Fruit fly (Drosophila melanogaster) whole organism, embryonic: ENCODE results near the gene ClC-c.

ENCODE experiments used
- Atf6 ChIP-seq: fragments of 200-800 bp; sonication (Bioruptor generic); IDR thresholded peaks from 2 replicates; pipeline ENCODE4 v1.3.6; 2022; ENCODE audit warnings: missing biosample characterization, missing genetic modification characterization
- CG1024 ChIP-seq: fragments of 200-800 bp; sonication (Bioruptor generic); IDR thresholded peaks from 2 replicates; pipeline ENCODE4 v1.3.6; 2022; ENCODE audit warnings: missing biosample characterization, missing genetic modification characterization
- CG10462 ChIP-seq: fragments of 200-800 bp; sonication (Bioruptor generic); optimal IDR thresholded peaks from 2 replicates; lab custom pipeline; 2016; ENCODE audit warnings: missing biosample characterization, missing genetic modification characterization
- CG10543 ChIP-seq: fragments of 200-800 bp; sonication (Bioruptor generic); optimal IDR thresholded peaks from 3 replicates; lab custom pipeline; 2017; ENCODE audit warnings: missing biosample characterization, mild to moderate bottlenecking, missing genetic modification characterization, moderate library complexity
- CG14710 ChIP-seq: fragments of 200-800 bp; sonication (Bioruptor generic); optimal IDR thresholded peaks from 3 replicates; lab custom pipeline; 2019; ENCODE audit warnings: missing biosample characterization, mild to moderate bottlenecking, missing genetic modification characterization, moderate library complexity
- CG15601 ChIP-seq: fragments of 200-800 bp; sonication (Bioruptor generic); optimal IDR thresholded peaks from 3 replicates; lab custom pipeline; 2019; ENCODE audit warnings: missing biosample characterization, mild to moderate bottlenecking, missing genetic modification characterization, moderate library complexity
- CG17568 ChIP-seq: fragments of 200-800 bp; sonication (Bioruptor generic); optimal IDR thresholded peaks from 2 replicates; lab custom pipeline; 2018; ENCODE audit warnings: missing biosample characterization, mild to moderate bottlenecking, missing genetic modification characterization, moderate library complexity
- CG31365 ChIP-seq: fragments of 200-800 bp; sonication (Bioruptor generic); optimal IDR thresholded peaks from 2 replicates; lab custom pipeline; 2018; ENCODE audit warnings: missing biosample characterization, mild to moderate bottlenecking, missing genetic modification characterization
- CG3281 ChIP-seq: fragments of 200-800 bp; sonication (Bioruptor generic); optimal IDR thresholded peaks from 3 replicates; lab custom pipeline; 2017; ENCODE audit warnings: missing biosample characterization, mild to moderate bottlenecking, missing genetic modification characterization
- CG3407 ChIP-seq: fragments of 200-800 bp; sonication (Bioruptor generic); optimal IDR thresholded peaks from 2 replicates; lab custom pipeline; 2018; ENCODE audit warnings: missing biosample characterization, mild to moderate bottlenecking, missing genetic modification characterization
- CG34422 ChIP-seq: fragments of 200-800 bp; sonication (Bioruptor generic); IDR thresholded peaks from 3 replicates; pipeline ENCODE4 v1.3.6; 2022; ENCODE audit warnings: missing biosample characterization, missing genetic modification characterization
- CG3995 ChIP-seq: fragments of 200-800 bp; sonication (Bioruptor generic); optimal IDR thresholded peaks from 3 replicates; lab custom pipeline; 2016; ENCODE audit warnings: missing biosample characterization, missing genetic modification characterization
- CG4282 ChIP-seq: fragments of 200-800 bp; sonication (Bioruptor generic); optimal IDR thresholded peaks from 2 replicates; lab custom pipeline; 2016; ENCODE audit warnings: missing biosample characterization, missing genetic modification characterization
- CG43689 ChIP-seq: fragments of 200-800 bp; sonication (Bioruptor generic); IDR thresholded peaks from 2 replicates; pipeline ENCODE4 v1.3.6; 2022; ENCODE audit warnings: missing biosample characterization, missing genetic modification characterization
- CG4707 ChIP-seq: fragments of 200-800 bp; sonication (Bioruptor generic); optimal IDR thresholded peaks from 2 replicates; lab custom pipeline; 2018; ENCODE audit warnings: missing biosample characterization, mild to moderate bottlenecking, missing genetic modification characterization, moderate library complexity
- CG4820 ChIP-seq: fragments of 200-800 bp; sonication (Bioruptor generic); optimal IDR thresholded peaks from 3 replicates; lab custom pipeline; 2016; ENCODE audit warnings: missing biosample characterization, missing genetic modification characterization
- CG4854 ChIP-seq: fragments of 200-800 bp; sonication (Bioruptor generic); optimal IDR thresholded peaks from 2 replicates; lab custom pipeline; 2016; ENCODE audit warnings: missing biosample characterization, missing genetic modification characterization, inconsistent platforms
- CG8388 ChIP-seq: fragments of 200-800 bp; sonication (Bioruptor generic); optimal IDR thresholded peaks from 2 replicates; lab custom pipeline; 2019; ENCODE audit warnings: missing biosample characterization, mild to moderate bottlenecking, missing genetic modification characterization, moderate library complexity
- CHES-1-like ChIP-seq: fragments of 200-800 bp; sonication (Bioruptor generic); optimal IDR thresholded peaks from 2 replicates; lab custom pipeline; 2016; ENCODE audit warnings: missing biosample characterization, missing genetic modification characterization
- Dbx ChIP-seq: fragments of 200-800 bp; sonication (Bioruptor generic); IDR thresholded peaks from 3 replicates; pipeline ENCODE4 v1.3.6; 2022; ENCODE audit warnings: missing biosample characterization, missing genetic modification characterization
- Dll ChIP-seq: fragments of 200-800 bp; sonication (Bioruptor generic); IDR thresholded peaks from 4 replicates; pipeline ENCODE4 v1.3.6; 2022; ENCODE audit warnings: missing biosample characterization, missing genetic modification characterization; ENCODE audit not compliant: partially characterized antibody
- ERR ChIP-seq: fragments of 200-800 bp; sonication (Bioruptor generic); optimal IDR thresholded peaks from 2 replicates; lab custom pipeline; 2016; ENCODE audit warnings: missing biosample characterization, missing genetic modification characterization
- Elba2 ChIP-seq: fragments of 200-800 bp; sonication (Bioruptor generic); optimal IDR thresholded peaks from 3 replicates; lab custom pipeline; 2016; ENCODE audit warnings: missing biosample characterization, missing genetic modification characterization
- Ets65A ChIP-seq: fragments of 200-800 bp; sonication (Bioruptor generic); peaks from one replicate; lab custom pipeline; 2016; ENCODE audit warnings: missing biosample characterization, missing genetic modification characterization
- Gsc ChIP-seq: fragments of 200-800 bp; sonication (Bioruptor generic); IDR thresholded peaks from 2 replicates; pipeline ENCODE4 v1.3.6; 2022; ENCODE audit warnings: missing biosample characterization, missing genetic modification characterization
- HHEX ChIP-seq: fragments of 200-800 bp; sonication (Bioruptor generic); optimal IDR thresholded peaks from 3 replicates; lab custom pipeline; 2017; ENCODE audit warnings: missing biosample characterization, mild to moderate bottlenecking, missing genetic modification characterization, missing genetic modification reagents
- Hmr ChIP-seq: fragments of 200-800 bp; sonication (Bioruptor generic); optimal IDR thresholded peaks from 3 replicates; lab custom pipeline; 2017; ENCODE audit warnings: mild to moderate bottlenecking, missing biosample characterization, missing genetic modification reagents, missing genetic modification characterization
- Hr78 ChIP-seq, 2 experiments: fragments of 200-800 bp in 1 of 2; fragments of >200 bp in 1 of 2; sonication (Bioruptor generic) in 1 of 2; optimal IDR thresholded peaks; 2 replicates each; lab custom pipeline; 2017 to 2019; ENCODE audit warnings: missing biosample characterization in 2 of 2, missing genetic modification characterization in 2 of 2, mild to moderate bottlenecking in 1 of 2, moderate library complexity in 1 of 2
- Max ChIP-seq: fragments of 200-800 bp; sonication (Bioruptor generic); optimal IDR thresholded peaks from 2 replicates; lab custom pipeline; 2016; ENCODE audit warnings: missing biosample characterization, mild to moderate bottlenecking, missing genetic modification characterization
- NfI ChIP-seq: fragments of 200-800 bp; sonication (Bioruptor generic); optimal IDR thresholded peaks from 3 replicates; lab custom pipeline; 2018; ENCODE audit warnings: missing biosample characterization, mild to moderate bottlenecking, missing genetic modification characterization, moderate library complexity
- abd-A ChIP-seq: fragments of 200-800 bp; sonication (Bioruptor generic); optimal IDR thresholded peaks from 3 replicates; lab custom pipeline; 2019; ENCODE audit warnings: missing biosample characterization, mild to moderate bottlenecking, missing genetic modification characterization, moderate library complexity
- aop ChIP-seq: fragments of 200-800 bp; sonication (Bioruptor generic); IDR thresholded peaks from 2 replicates; pipeline ENCODE4 v1.3.6; 2022; ENCODE audit warnings: missing biosample characterization, missing genetic modification characterization
- dmrt99B ChIP-seq: fragments of 200-800 bp; sonication (Bioruptor generic); optimal IDR thresholded peaks from 2 replicates; lab custom pipeline; 2018; ENCODE audit warnings: missing biosample characterization, mild to moderate bottlenecking, missing genetic modification characterization, moderate library complexity
- gcm ChIP-seq: fragments of 200-800 bp; sonication (Bioruptor generic); optimal IDR thresholded peaks from 2 replicates; lab custom pipeline; 2019; ENCODE audit warnings: missing biosample characterization, mild to moderate bottlenecking, missing genetic modification characterization, moderate library complexity
- gfzf ChIP-seq: fragments of 200-800 bp; sonication (Bioruptor generic); optimal IDR thresholded peaks from 2 replicates; lab custom pipeline; 2016; ENCODE audit warnings: missing biosample characterization, mild to moderate bottlenecking, missing genetic modification characterization, moderate library complexity
- knrl ChIP-seq: fragments of 200-800 bp; sonication (Bioruptor generic); IDR thresholded peaks from 3 replicates; pipeline ENCODE4 v1.3.6; 2022; ENCODE audit warnings: missing biosample characterization, missing genetic modification characterization; ENCODE audit not compliant: partially characterized antibody
- lilli ChIP-seq: fragments of 200-800 bp; sonication (Bioruptor generic); optimal IDR thresholded peaks from 3 replicates; lab custom pipeline; 2016; ENCODE audit warnings: missing biosample characterization, missing genetic modification characterization
- lov ChIP-seq, 2 experiments: fragments of 200-800 bp in 1 of 2; fragments of >200 bp in 1 of 2; sonication (Bioruptor generic) in 1 of 2; IDR thresholded peaks in 1 of 2; optimal IDR thresholded peaks in 1 of 2; 2 replicates in 1 of 2; 3 replicates in 1 of 2; pipeline versions ENCODE4 v1.3.6 to Lab custom; 2017 to 2022; ENCODE audit warnings: missing biosample characterization in 1 of 2, missing genetic modification characterization in 1 of 2
- maf-S ChIP-seq: fragments of 200-800 bp; sonication (Bioruptor generic); optimal IDR thresholded peaks from 2 replicates; lab custom pipeline; 2016; ENCODE audit warnings: missing biosample characterization, missing genetic modification characterization
- nom ChIP-seq: fragments of 200-800 bp; sonication (Bioruptor generic); optimal IDR thresholded peaks from 2 replicates; lab custom pipeline; 2017; ENCODE audit warnings: missing biosample characterization, missing genetic modification characterization, mild to moderate bottlenecking, moderate library complexity, missing genetic modification reagents
- psq ChIP-seq: fragments of 200-800 bp; sonication (Bioruptor generic); optimal IDR thresholded peaks from 2 replicates; lab custom pipeline; 2017; ENCODE audit warnings: missing biosample characterization, missing genetic modification characterization
- repo ChIP-seq: fragments of 200-800 bp; sonication (Bioruptor generic); optimal IDR thresholded peaks from 2 replicates; lab custom pipeline; 2016; ENCODE audit warnings: missing biosample characterization, missing genetic modification characterization
- so ChIP-seq: fragments of 200-800 bp; sonication (Bioruptor generic); IDR thresholded peaks from 3 replicates; pipeline ENCODE4 v1.3.6; 2022; ENCODE audit warnings: missing biosample characterization, missing genetic modification characterization
- ssp ChIP-seq: fragments of 200-800 bp; sonication (Bioruptor generic); IDR thresholded peaks from 2 replicates; pipeline ENCODE4 v1.3.6; 2022; ENCODE audit warnings: missing biosample characterization, missing genetic modification characterization
- tap ChIP-seq: fragments of 200-800 bp; optimal IDR thresholded peaks from 3 replicates; lab custom pipeline; 2019; ENCODE audit warnings: missing biosample characterization, mild to moderate bottlenecking, missing genetic modification characterization, moderate library complexity
- tx ChIP-seq: fragments of 200-800 bp; sonication (Bioruptor generic); optimal IDR thresholded peaks from 2 replicates; lab custom pipeline; 2016; ENCODE audit warnings: missing biosample characterization, missing genetic modification characterization
- vnd ChIP-seq: fragments of 200-800 bp; sonication (Bioruptor generic); IDR thresholded peaks from 3 replicates; pipeline ENCODE4 v1.3.6; 2022; ENCODE audit warnings: missing biosample characterization, missing genetic modification characterization; ENCODE audit not compliant: partially characterized antibody
- zen ChIP-seq: fragments of 200-800 bp; sonication (Bioruptor generic); optimal IDR thresholded peaks from 3 replicates; lab custom pipeline; 2018; ENCODE audit warnings: missing biosample characterization, mild to moderate bottlenecking, missing genetic modification characterization, moderate library complexity

The ClC-c gene

DNA sequence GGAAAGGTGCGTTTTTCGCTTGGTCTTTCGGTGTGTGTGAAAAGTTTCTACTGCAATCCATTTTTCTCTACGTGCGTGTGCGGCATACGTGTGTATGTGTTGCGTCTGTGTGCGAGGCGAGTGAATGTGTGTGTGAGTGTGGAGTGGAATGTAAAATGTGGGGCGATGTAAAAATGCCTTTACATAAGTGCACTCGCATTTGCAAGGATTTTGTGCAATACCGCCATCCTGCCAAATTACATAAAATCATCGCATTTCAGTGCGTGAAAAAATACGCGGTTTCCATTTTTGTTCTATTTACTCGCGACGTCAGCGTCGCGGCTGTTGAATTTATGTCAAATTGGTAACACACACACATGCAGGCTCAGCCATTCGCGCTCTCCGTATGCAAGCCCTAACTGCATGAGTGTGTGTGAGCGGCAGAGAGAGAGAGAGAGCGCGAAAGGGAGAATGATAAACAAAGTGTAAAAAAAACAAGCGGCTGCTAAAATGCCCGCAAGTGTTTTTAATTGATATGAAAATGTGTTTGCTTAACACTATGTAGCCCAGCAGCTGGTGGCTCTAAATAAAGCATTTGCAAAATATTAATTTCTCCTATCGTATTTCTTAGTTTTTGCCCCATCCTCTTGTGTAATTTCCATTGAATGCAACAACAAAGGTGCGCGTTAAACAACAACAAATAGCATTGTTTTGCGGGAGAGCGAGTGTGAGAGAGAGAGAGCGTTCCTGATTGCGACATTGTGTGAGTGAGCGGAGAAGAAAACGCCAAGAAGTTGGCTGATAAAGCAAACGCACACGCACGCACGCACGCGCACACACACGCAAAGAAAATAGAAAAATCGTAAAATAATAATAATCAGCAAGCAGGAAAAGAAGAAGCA lies 37.9 kb upstream of the ClC-c start (continued):
- peak; percentile 2 for TF ChIP-seq Max (GFP tag; lab: Kevin White, UChicago)
- TF ChIP-seq tap (tag; lab: Kevin White, UChicago) = no peak
- TF ChIP-seq tx (GFP tag; lab: Kevin White, UChicago) = no peak
- TF ChIP-seq psq (GFP tag; lab: Kevin White, UChicago) = peak; percentile 18
- TF ChIP-seq Atf6 = no peak
- TF ChIP-seq ssp (GFP tag; lab: Robert Waterston, UW) = no peak
- no peak for TF ChIP-seq Dbx
- TF ChIP-seq CG14710 (tag; lab: Kevin White, UChicago) = no peak
- peak; percentile 57; the same call in 2 of the 3 replicates for TF ChIP-seq vnd
- TF ChIP-seq Gsc (GFP tag; lab: Robert Waterston, UW) = no peak
- TF ChIP-seq knrl = peak; percentile 33; the same call in 2 of the 3 replicates
- TF ChIP-seq CG17568 (GFP tag; lab: Kevin White, UChicago) = peak; percentile 16
- no peak for TF ChIP-seq CG43689
- TF ChIP-seq aop = no peak
- TF ChIP-seq CG4854 (GFP tag; lab: Kevin White, UChicago) = no peak
- no peak; the same call in 3 of the 4 replicates for TF ChIP-seq Dll (GFP tag; lab: Robert Waterston, UW)
- TF ChIP-seq CG8388 (GFP tag; lab: Kevin White, UChicago) = no peak
- TF ChIP-seq abd-A (tag; lab: Kevin White, UChicago) = no peak
- TF ChIP-seq Hr78 (GFP tag; optimal IDR thresholded peaks at IDR 0.05; lab: Kevin White, UChicago) = no peak
- no peak for TF ChIP-seq Ets65A (GFP tag; lab: Kevin White, UChicago)
- no peak for TF ChIP-seq lilli (GFP tag; lab: Kevin White, UChicago)
- no peak for TF ChIP-seq CG1024 (GFP tag; lab: Robert Waterston, UW)
- no peak for TF ChIP-seq CG4707 (GFP tag; lab: Kevin White, UChicago)
- TF ChIP-seq gfzf (GFP tag; lab: Kevin White, UChicago) = no peak
- no peak for TF ChIP-seq CG4820 (GFP tag; lab: Kevin White, UChicago)
- TF ChIP-seq HHEX = no peak
- no peak for TF ChIP-seq ERR (GFP tag; lab: Kevin White, UChicago)
- TF ChIP-seq CG3281 (GFP tag; lab: Kevin White, UChicago) = no peak
- TF ChIP-seq dmrt99B (tag; lab: Kevin White, UChicago) = no peak
- no peak for TF ChIP-seq CG3407 (GFP tag; lab: Kevin White, UChicago)
- TF ChIP-seq CG4282 = no peak
- TF ChIP-seq CG10462 (GFP tag; lab: Kevin White, UChicago) = no peak
- TF ChIP-seq CG15601 (tag; lab: Kevin White, UChicago) = no peak
- no peak for TF ChIP-seq so (GFP tag; lab: Robert Waterston, UW)
- no peak for TF ChIP-seq repo (GFP tag; lab: Kevin White, UChicago)
- TF ChIP-seq CG31365 (tag; lab: Kevin White, UChicago) = no peak
- TF ChIP-seq CG10543 (GFP tag; lab: Kevin White, UChicago) = no peak
- TF ChIP-seq CG3995 (GFP tag; lab: Kevin White, UChicago) = no peak
- peak; percentile 28 for TF ChIP-seq Elba2 (GFP tag; lab: Kevin White, UChicago)
- TF ChIP-seq CHES-1-like (GFP tag; lab: Kevin White, UChicago) = no peak
- no peak for TF ChIP-seq lov (optimal IDR thresholded peaks at IDR 0.05; lab: Kevin White, UChicago)
- TF ChIP-seq lov (GFP tag; IDR thresholded peaks at IDR 0.05; lab: Robert Waterston, UW) = no peak
- no peak for TF ChIP-seq CG34422 (GFP tag; lab: Robert Waterston, UW)
- TF ChIP-seq NfI = no peak
- peak; percentile 48 for TF ChIP-seq Hmr
- no peak for TF ChIP-seq gcm (GFP tag; lab: Kevin White, UChicago)
- peak; percentile 36 for TF ChIP-seq nom
- no peak for TF ChIP-seq zen (tag; lab: Kevin White, UChicago)
- no peak for TF ChIP-seq maf-S (GFP tag; lab: Kevin White, UChicago)
